Fruit fly (Drosophila melanogaster): Measurements from ENCODE around the gene Atg101.

- TF ChIP-seq OdsH (GFP tag; optimal IDR thresholded peaks at IDR 0.05) (no peak), Sox15 (GFP tag; optimal IDR thresholded peaks at IDR 0.05) (no peak), spab (GFP tag; optimal IDR thresholded peaks at IDR 0.05) (no peak), CG15336 (GFP tag; IDR thresholded peaks at IDR 0.05) (no peak), CG3032 (tag; optimal IDR thresholded peaks at IDR 0.05) (no peak), CG11294 (GFP tag; IDR thresholded peaks at IDR 0.05) (no peak), dac (GFP tag; optimal IDR thresholded peaks at IDR 0.05) (no peak), CG8319 (GFP tag; optimal IDR thresholded peaks at IDR 0.05) (no peak), Smox (GFP tag; optimal IDR thresholded peaks at IDR 0.05) (no peak)
Measured at dm6 chrX:18801293-18801692, 9.8 kb downstream of the Atg101 start.

Data from whole organism, prepupa.